Worm (Caenorhabditis elegans): ENCODE measurements around the gene T22D1.5.
A peak's percentile ranks its signal among the peaks of the same experiment; 100 is the strongest.

T22D1.5 gene

DNA sequence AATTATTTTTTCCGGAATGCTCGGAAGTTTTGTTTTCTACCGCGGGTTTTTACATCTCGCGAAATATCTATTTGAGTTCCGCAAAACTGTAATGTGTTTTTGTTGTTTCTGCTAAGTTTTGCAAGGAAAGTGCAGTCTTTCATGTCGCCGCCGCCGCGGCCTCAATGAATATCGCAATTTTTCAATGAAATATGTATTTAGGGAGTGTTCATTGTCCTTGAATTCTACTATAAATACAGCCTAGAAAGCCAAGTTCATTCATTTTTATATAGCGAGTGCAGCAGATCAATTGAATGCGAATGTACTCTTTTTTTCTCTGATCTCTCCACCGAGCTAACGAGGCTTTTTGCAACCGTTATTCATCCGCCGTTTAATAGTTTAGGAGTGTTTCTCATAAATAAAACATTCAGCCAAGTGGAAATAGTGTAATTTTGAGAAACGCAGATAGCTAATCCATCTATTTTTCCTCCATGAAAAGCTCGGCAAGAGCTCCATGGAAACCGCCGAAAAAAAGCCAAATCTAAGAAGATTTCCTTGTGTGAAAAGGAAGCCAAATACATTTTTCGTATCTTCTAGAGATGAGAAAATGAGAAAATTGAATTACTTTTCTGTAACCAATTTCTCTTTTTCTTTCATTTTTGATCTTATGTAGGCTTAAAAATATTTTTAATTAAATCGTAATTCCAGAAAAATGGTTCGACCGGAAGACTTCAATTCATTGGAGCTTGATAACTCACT lies 9.3 kb downstream of the T22D1.5 start, which contains the start of gene T22D1.3:
T22D1.3 (plus strand) TSS at position 688 of the 738 bp plus-strand sequence.
- TF ChIP-seq nhr-23 (tag; optimal IDR thresholded peaks at IDR 0.05) (peak; percentile 8), fkh-10 (GFP tag; optimal IDR thresholded peaks at IDR 0.05) (no peak)

DNA sequence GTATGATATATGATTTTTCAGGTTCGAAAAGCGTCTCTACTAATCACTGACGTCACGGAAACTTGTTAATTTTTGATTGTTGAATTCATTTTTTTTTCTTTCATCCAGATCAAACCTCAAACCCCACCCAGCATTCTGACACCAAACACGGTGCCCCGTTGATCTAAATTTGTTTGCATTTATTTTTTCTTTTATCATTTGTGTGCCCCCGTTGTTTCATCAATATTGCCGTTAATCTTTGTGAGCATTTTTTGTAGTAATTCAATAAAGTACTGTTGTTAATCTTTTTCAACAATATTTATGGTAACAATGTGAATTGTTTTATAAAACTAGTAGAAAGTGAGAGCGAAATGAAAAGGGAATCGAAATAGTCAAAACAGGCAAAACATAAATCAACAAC lies 13.1 kb downstream of the T22D1.5 start:
- TF ChIP-seq nhr-23 (tag; optimal IDR thresholded peaks at IDR 0.05), result no peak
- TF ChIP-seq tbx-2 (tag; optimal IDR thresholded peaks at IDR 0.05), result no peak
- no peak for TF ChIP-seq lin-15B (tag; optimal IDR thresholded peaks at IDR 0.05)
- TF ChIP-seq elt-2 (tag; optimal IDR thresholded peaks at IDR 0.05), result no peak
- TF ChIP-seq ZK546.5 (tag; optimal IDR thresholded peaks at IDR 0.05), result no peak
- no peak for TF ChIP-seq zag-1 (tag; optimal IDR thresholded peaks at IDR 0.05)
- no peak for TF ChIP-seq ceh-9 (tag; optimal IDR thresholded peaks at IDR 0.05)
- TF ChIP-seq unc-39 (tag; optimal IDR thresholded peaks at IDR 0.05), result no peak
- TF ChIP-seq egl-5 (tag; optimal IDR thresholded peaks at IDR 0.05), result no peak
- no peak for TF ChIP-seq jun-1 (tag; optimal IDR thresholded peaks at IDR 0.05)
- TF ChIP-seq egl-27 (tag; optimal IDR thresholded peaks at IDR 0.05), result no peak
- no peak for TF ChIP-seq nhr-237 (tag; optimal IDR thresholded peaks at IDR 0.05)
- TF ChIP-seq ceh-16 (tag; optimal IDR thresholded peaks at IDR 0.05), result no peak
- TF ChIP-seq nhr-12 (tag; optimal IDR thresholded peaks at IDR 0.05), result no peak

DNA sequence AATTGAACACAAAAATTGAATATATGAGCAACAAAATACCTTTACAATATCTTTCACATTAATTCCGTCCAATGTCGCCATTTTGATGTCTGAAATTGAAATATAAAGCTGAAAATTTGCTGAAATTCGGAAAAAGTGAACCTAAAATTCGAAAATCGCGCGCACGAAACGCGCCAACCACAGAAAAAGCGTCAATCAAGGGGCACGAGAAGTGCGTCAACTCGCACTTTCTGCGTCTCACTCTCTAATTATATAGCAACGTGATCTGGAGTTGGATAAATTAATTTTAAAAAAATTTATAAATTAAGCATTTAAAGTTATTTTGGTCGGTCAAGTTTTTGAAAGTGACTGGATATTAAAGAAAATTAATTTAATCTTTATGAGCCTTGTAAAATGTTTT lies 15.6 kb downstream of the T22D1.5 start, which contains the start of gene ruvb-2:
ruvb-2 (minus strand) TSS at position 89 of the 400 bp plus-strand sequence.
- peak; percentile 26 for TF ChIP-seq ceh-82 (tag; optimal IDR thresholded peaks at IDR 0.05)
- TF ChIP-seq ama-1 (optimal IDR thresholded peaks at IDR 0.05), result peak; percentile 32
- TF ChIP-seq ztf-4 (tag; optimal IDR thresholded peaks at IDR 0.05), result no peak
- TF ChIP-seq hmg-11 (tag; optimal IDR thresholded peaks at IDR 0.05), result peak; percentile 73
- peak; percentile 93 for TF ChIP-seq pha-4 (tag; optimal IDR thresholded peaks at IDR 0.05)
- TF ChIP-seq ztf-11 (tag; optimal IDR thresholded peaks at IDR 0.05), result no peak
- no peak for TF ChIP-seq nhr-11 (tag; optimal IDR thresholded peaks at IDR 0.05)
- TF ChIP-seq snpc-4 (tag; optimal IDR thresholded peaks at IDR 0.05), result peak; percentile 92
- peak; percentile 52 for TF ChIP-seq mdl-1 (tag; optimal IDR thresholded peaks at IDR 0.05)
- peak; percentile 95 for TF ChIP-seq lin-15B (tag; optimal IDR thresholded peaks at IDR 0.05)
- peak; percentile 94 for TF ChIP-seq nhr-23 (tag; optimal IDR thresholded peaks at IDR 0.05)
- TF ChIP-seq fkh-10 (GFP tag; optimal IDR thresholded peaks at IDR 0.05), result peak; percentile 70
- TF ChIP-seq tbx-2 (tag; optimal IDR thresholded peaks at IDR 0.05), result peak; percentile 68
- TF ChIP-seq ceh-28 (tag; optimal IDR thresholded peaks at IDR 0.05), result peak; percentile 27
- TF ChIP-seq jun-1 (tag; optimal IDR thresholded peaks at IDR 0.05), result peak; percentile 61
- peak; percentile 76 for TF ChIP-seq R02D3.7 (tag; optimal IDR thresholded peaks at IDR 0.05)
- peak; percentile 86 for TF ChIP-seq nhr-43 (tag; optimal IDR thresholded peaks at IDR 0.05; ENCODE audit: poor library complexity, severe bottlenecking)
- no peak for TF ChIP-seq zag-1 (tag; optimal IDR thresholded peaks at IDR 0.05)
- TF ChIP-seq egl-5 (tag; optimal IDR thresholded peaks at IDR 0.05), result peak; percentile 38
- TF ChIP-seq lsy-12 (tag; optimal IDR thresholded peaks at IDR 0.05), result peak; percentile 78
- no peak for TF ChIP-seq unc-62 (GFP tag; optimal IDR thresholded peaks at IDR 0.05)
- peak; percentile 62 for TF ChIP-seq elt-2 (tag; optimal IDR thresholded peaks at IDR 0.05)
- peak; percentile 80 for TF ChIP-seq nhr-25 (tag; optimal IDR thresholded peaks at IDR 0.05)
- no peak for TF ChIP-seq nhr-76 (tag; optimal IDR thresholded peaks at IDR 0.05)
- TF ChIP-seq pqm-1 (tag; optimal IDR thresholded peaks at IDR 0.05), result peak; percentile 21
- peak; percentile 60 for TF ChIP-seq lin-39 (tag; optimal IDR thresholded peaks at IDR 0.05)
- TF ChIP-seq nfya-1 (tag; optimal IDR thresholded peaks at IDR 0.05; ENCODE audit: insufficient read depth), result peak; percentile 91

ce11 chrIV:6920063-6920462 lies 16.3 kb downstream of the T22D1.5 start, which contains the start of gene T22D1.18:
Gene T22D1.18, minus strand, starts transcription at chrIV:6920163.
- no peak for TF ChIP-seq egl-5 (tag; optimal IDR thresholded peaks at IDR 0.05)
- TF ChIP-seq nhr-76 (tag; optimal IDR thresholded peaks at IDR 0.05), result no peak
- no peak for TF ChIP-seq nhr-237 (tag; optimal IDR thresholded peaks at IDR 0.05)
- no peak for TF ChIP-seq nhr-12 (tag; optimal IDR thresholded peaks at IDR 0.05)
- TF ChIP-seq tbx-2 (tag; optimal IDR thresholded peaks at IDR 0.05), result no peak
- TF ChIP-seq unc-39 (tag; optimal IDR thresholded peaks at IDR 0.05), result no peak
- TF ChIP-seq mdl-1 (tag; optimal IDR thresholded peaks at IDR 0.05), result no peak
- TF ChIP-seq nfya-1 (tag; optimal IDR thresholded peaks at IDR 0.05; ENCODE audit: insufficient read depth), result no peak
- no peak for TF ChIP-seq ztf-4 (tag; optimal IDR thresholded peaks at IDR 0.05)
- no peak for TF ChIP-seq egl-27 (tag; optimal IDR thresholded peaks at IDR 0.05)
- no peak for TF ChIP-seq fkh-10 (GFP tag; optimal IDR thresholded peaks at IDR 0.05)
- TF ChIP-seq hmg-11 (tag; optimal IDR thresholded peaks at IDR 0.05), result no peak
- TF ChIP-seq nhr-77 (tag; optimal IDR thresholded peaks at IDR 0.05), result no peak
- no peak for TF ChIP-seq aly-2 (tag; optimal IDR thresholded peaks at IDR 0.05)
- no peak for TF ChIP-seq elt-1 (tag; optimal IDR thresholded peaks at IDR 0.05)

Data from whole organism, L3 larva.